Worm (Caenorhabditis elegans) whole organism, L1 larva: ENCODE measurements around the gene rps-8.

ENCODE experiments used
- C16A3.4 ChIP-seq: fragments of 150-350 bp; optimal IDR thresholded peaks from 2 replicates; lab custom pipeline; 2014; ENCODE audit warnings: missing biosample characterization, missing genetic modification characterization
- C34B4.2 ChIP-seq: sonication (generic microtip); optimal IDR thresholded peaks from 2 replicates; lab custom pipeline; 2017; ENCODE audit warnings: mild to moderate bottlenecking, missing genetic modification characterization, missing compliant biosample characterization
- ama-1 ChIP-seq: fragments of 150-350 bp; optimal IDR thresholded peaks from 2 replicates; lab custom pipeline; 2014
- blmp-1 ChIP-seq: fragments of 150-350 bp; optimal IDR thresholded peaks from 2 replicates; lab custom pipeline; 2014; ENCODE audit warnings: missing biosample characterization, missing genetic modification characterization
- ceh-63 ChIP-seq: fragments of 200-800 bp; sonication (Bioruptor generic); optimal IDR thresholded peaks from 2 replicates; lab custom pipeline; 2018; ENCODE audit warnings: mild to moderate bottlenecking, missing genetic modification characterization, missing compliant biosample characterization
- ceh-82 ChIP-seq, 3 experiments: fragments of 150-350 bp in 1 of 3; sonication (generic microtip) in 2 of 3; optimal IDR thresholded peaks; 2 replicates each; lab custom pipeline; 2014 to 2017; ENCODE audit warnings: missing biosample characterization in 3 of 3, missing genetic modification characterization in 3 of 3
- ces-1 ChIP-seq: fragments of 150-350 bp; optimal IDR thresholded peaks from 2 replicates; lab custom pipeline; 2014; ENCODE audit warnings: missing biosample characterization, missing genetic modification reagents, missing genetic modification characterization
- dpl-1 ChIP-seq, 3 experiments: fragments of 150-350 bp in 2 of 3; sonication (generic microtip) in 1 of 3; optimal IDR thresholded peaks; 2 replicates each; lab custom pipeline; 2014 to 2017; ENCODE audit warnings: missing biosample characterization in 3 of 3, missing genetic modification characterization in 3 of 3, missing genetic modification reagents in 3 of 3
- dsc-1 ChIP-seq: sonication (generic microtip); optimal IDR thresholded peaks from 2 replicates; lab custom pipeline; 2016; ENCODE audit warnings: mild to moderate bottlenecking, missing genetic modification characterization, missing compliant biosample characterization
- efl-1 ChIP-seq, 4 experiments: fragments of 150-350 bp; optimal IDR thresholded peaks in 3 of 4; peaks in 1 of 4; 1 replicate in 1 of 4; 2 replicates in 3 of 4; lab custom pipeline; 2014; ENCODE audit warnings: missing biosample characterization in 2 of 4, missing genetic modification characterization in 2 of 4, missing genetic modification reagents in 2 of 4
- efl-3 ChIP-seq: fragments of 200-800 bp; sonication (Bioruptor generic); optimal IDR thresholded peaks from 2 replicates; lab custom pipeline; 2018; ENCODE audit warnings: mild to moderate bottlenecking, missing genetic modification characterization, missing compliant biosample characterization
- egl-27 ChIP-seq, 2 experiments: fragments of 150-350 bp in 1 of 2; sonication (generic microtip); optimal IDR thresholded peaks; 3 replicates each; lab custom pipeline; 2017 to 2018; ENCODE audit warnings: missing biosample characterization in 2 of 2, missing genetic modification characterization in 2 of 2, missing genetic modification reagents in 2 of 2
- elt-2 ChIP-seq: sonication (generic microtip); optimal IDR thresholded peaks from 2 replicates; lab custom pipeline; 2016; ENCODE audit warnings: missing genetic modification characterization, mild to moderate bottlenecking, inconsistent platforms, missing compliant biosample characterization, missing genetic modification reagents
- elt-3 ChIP-seq, 6 experiments: fragments of 150-350 bp in 1 of 6; sonication (generic microtip); optimal IDR thresholded peaks; 2 replicates each; lab custom pipeline; 2017 to 2018; ENCODE audit warnings: missing biosample characterization in 6 of 6, missing genetic modification characterization in 6 of 6, inconsistent platforms in 1 of 6
- ets-5 ChIP-seq: fragments of 200-800 bp; sonication (Bioruptor generic); IDR thresholded peaks from 2 replicates; pipeline ENCODE4 v1.3.6; 2022; ENCODE audit warnings: missing genetic modification characterization, missing compliant biosample characterization
- fkh-10 ChIP-seq: sonication (generic microtip); optimal IDR thresholded peaks from 2 replicates; lab custom pipeline; 2017; ENCODE audit warnings: missing biosample characterization, missing genetic modification reagents, missing genetic modification characterization
- fkh-4 ChIP-seq: sonication (generic microtip); optimal IDR thresholded peaks from 2 replicates; lab custom pipeline; 2016; ENCODE audit warnings: missing compliant biosample characterization, missing genetic modification characterization, borderline replicate concordance
- fkh-8 ChIP-seq: sonication (generic microtip); optimal IDR thresholded peaks from 2 replicates; lab custom pipeline; 2016; ENCODE audit warnings: mild to moderate bottlenecking, missing genetic modification characterization, missing compliant biosample characterization
- isw-1 ChIP-seq: fragments of 200-800 bp; sonication (Bioruptor generic); IDR thresholded peaks from 2 replicates; pipeline ENCODE4 v1.3.6; 2022; ENCODE audit warnings: missing genetic modification characterization, missing compliant biosample characterization
- jun-1 ChIP-seq: fragments of 150-350 bp; optimal IDR thresholded peaks from 2 replicates; lab custom pipeline; 2014; ENCODE audit warnings: missing biosample characterization, missing genetic modification reagents, missing genetic modification characterization
- lin-13 ChIP-seq: fragments of 150-350 bp; optimal IDR thresholded peaks from 2 replicates; lab custom pipeline; 2014; ENCODE audit warnings: missing biosample characterization, missing genetic modification reagents, missing genetic modification characterization
- lin-14 ChIP-seq: fragments of 200-800 bp; sonication (Bioruptor generic); optimal IDR thresholded peaks from 2 replicates; lab custom pipeline; 2018; ENCODE audit warnings: mild to moderate bottlenecking, missing genetic modification characterization, moderate library complexity, missing compliant biosample characterization
- lin-35 ChIP-seq, 2 experiments: fragments of 150-350 bp; optimal IDR thresholded peaks; 2 replicates each; lab custom pipeline; 2014; ENCODE audit warnings: missing biosample characterization in 2 of 2, missing genetic modification characterization in 2 of 2, missing genetic modification reagents in 2 of 2
- mab-9 ChIP-seq: fragments of 200-800 bp; sonication (Bioruptor generic); IDR thresholded peaks from 2 replicates; pipeline ENCODE4 v1.3.6; 2022; ENCODE audit warnings: missing genetic modification reagents, missing genetic modification characterization, missing compliant biosample characterization
- mdl-1 ChIP-seq, 2 experiments: fragments of 150-350 bp; optimal IDR thresholded peaks; 2 replicates each; lab custom pipeline; 2014 to 2017; ENCODE audit warnings: missing biosample characterization in 2 of 2, missing genetic modification characterization in 2 of 2, inconsistent platforms in 1 of 2
- nhr-20 ChIP-seq: sonication (generic microtip); optimal IDR thresholded peaks from 2 replicates; lab custom pipeline; 2016; ENCODE audit warnings: mild to moderate bottlenecking, missing genetic modification characterization, missing compliant biosample characterization
- nhr-28 ChIP-seq: fragments of 150-350 bp; optimal IDR thresholded peaks from 2 replicates; lab custom pipeline; 2014; ENCODE audit warnings: missing biosample characterization, missing genetic modification characterization
- nhr-47 ChIP-seq: sonication (generic microtip); optimal IDR thresholded peaks from 2 replicates; lab custom pipeline; 2016; ENCODE audit warnings: mild to moderate bottlenecking, missing genetic modification characterization, moderate library complexity, missing compliant biosample characterization
- nhr-71 ChIP-seq: sonication (generic microtip); optimal IDR thresholded peaks from 2 replicates; lab custom pipeline; 2016; ENCODE audit warnings: mild to moderate bottlenecking, missing genetic modification characterization, moderate library complexity, missing compliant biosample characterization
- nhr-85 ChIP-seq: sonication (generic microtip); peaks from one replicate; lab custom pipeline; 2016; ENCODE audit warnings: missing genetic modification characterization, inconsistent platforms, missing compliant biosample characterization
- nhr-90 ChIP-seq: sonication (generic microtip); optimal IDR thresholded peaks from 2 replicates; lab custom pipeline; 2016; ENCODE audit warnings: mild to moderate bottlenecking, missing genetic modification characterization, missing compliant biosample characterization; ENCODE audit not compliant: poor library complexity
- pag-3 ChIP-seq: sonication (generic microtip); optimal IDR thresholded peaks from 2 replicates; lab custom pipeline; 2017; ENCODE audit warnings: missing genetic modification characterization, mild to moderate bottlenecking, missing compliant biosample characterization, antibody characterized with exemption, borderline replicate concordance; ENCODE audit not compliant: insufficient read depth
- pqm-1 ChIP-seq: sonication (generic microtip); optimal IDR thresholded peaks from 3 replicates; lab custom pipeline; 2017; ENCODE audit warnings: missing biosample characterization, missing genetic modification characterization
- snu-23 ChIP-seq: sonication (generic microtip); optimal IDR thresholded peaks from 2 replicates; lab custom pipeline; 2016; ENCODE audit warnings: missing genetic modification characterization, missing compliant biosample characterization
- sox-4 ChIP-seq: sonication (generic microtip); optimal IDR thresholded peaks from 2 replicates; lab custom pipeline; 2016; ENCODE audit warnings: missing genetic modification characterization, missing compliant biosample characterization
- sptf-1 ChIP-seq: fragments of 150-350 bp; optimal IDR thresholded peaks from 2 replicates; lab custom pipeline; 2014; ENCODE audit warnings: missing biosample characterization, missing genetic modification characterization
- sup-37 ChIP-seq: fragments of 200-800 bp; sonication (Bioruptor generic); optimal IDR thresholded peaks from 2 replicates; lab custom pipeline; 2018; ENCODE audit warnings: mild to moderate bottlenecking, missing genetic modification characterization, missing compliant biosample characterization
- swsn-7 ChIP-seq: sonication (generic microtip); optimal IDR thresholded peaks from 2 replicates; lab custom pipeline; 2016; ENCODE audit warnings: missing genetic modification characterization, missing compliant biosample characterization
- tbx-2 ChIP-seq: sonication (generic microtip); optimal IDR thresholded peaks from 2 replicates; lab custom pipeline; 2016; ENCODE audit warnings: missing genetic modification characterization, missing compliant biosample characterization
- xbp-1 ChIP-seq: sonication (generic microtip); optimal IDR thresholded peaks from 2 replicates; lab custom pipeline; 2016; ENCODE audit warnings: missing genetic modification characterization, missing compliant biosample characterization
- zag-1 ChIP-seq: fragments of 150-350 bp; optimal IDR thresholded peaks from 2 replicates; lab custom pipeline; 2014; ENCODE audit warnings: missing biosample characterization, missing genetic modification characterization
- ztf-4 ChIP-seq: fragments of 150-350 bp; optimal IDR thresholded peaks from 2 replicates; lab custom pipeline; 2014; ENCODE audit warnings: missing biosample characterization, missing genetic modification characterization

Gene rps-8

ce11 chrIV:7313962-7314361, 302 bp upstream of the rps-8 start (continued):
- TF ChIP-seq ceh-82 (tag; optimal IDR thresholded peaks at IDR 0.05; lab: Kevin White, UChicago) (peak in 2 of 3 experiments; percentile 7 to 56), isw-1 (GFP tag; lab: Robert Waterston, UW) (peak; percentile 9; the same call in 1 of the 2 replicates), nhr-85 (peak; percentile 80), nhr-47 (tag; lab: Kevin White, UChicago) (peak; percentile 63), jun-1 (tag; lab: Kevin White, UChicago) (peak; percentile 14), C34B4.2 (no peak), nhr-90 (tag; lab: Kevin White, UChicago) (peak; percentile 41), C16A3.4 (tag; lab: Kevin White, UChicago) (peak; percentile 60), swsn-7 (peak; percentile 64), pag-3 (no peak), efl-3 (no peak), elt-3 (tag; optimal IDR thresholded peaks at IDR 0.05; lab: Kevin White, UChicago) (peak in 1 of 6 experiments; percentile 68), xbp-1 (tag; lab: Kevin White, UChicago) (peak; percentile 32), dsc-1 (tag; lab: Kevin White, UChicago) (peak; percentile 37)

- TF ChIP-seq nhr-85: peak; percentile 69
- TF ChIP-seq efl-1 (optimal IDR thresholded peaks at IDR 0.05; lab: Kevin White, UChicago): no peak
- TF ChIP-seq efl-1 (GFP tag; optimal IDR thresholded peaks at IDR 0.05 in 1 of 2; lab: Kevin White, UChicago): peak in 1 of 2 experiments; percentile 65
- no peak for TF ChIP-seq ztf-4 (tag; lab: Kevin White, UChicago)
Observed at ce11 chrIV:7312620-7313194, 953 bp downstream of the rps-8 start.

ce11 chrIV:7310842-7311241, 2.8 kb downstream of the rps-8 start:
- TF ChIP-seq fkh-8: no peak
- TF ChIP-seq dsc-1 (tag; lab: Kevin White, UChicago): no peak
- TF ChIP-seq egl-27 (tag; optimal IDR thresholded peaks at IDR 0.05; lab: Kevin White, UChicago): no peak
- TF ChIP-seq nhr-85: peak; percentile 77
- peak; percentile 14 for TF ChIP-seq ama-1 (lab: Kevin White, UChicago)
- peak; percentile 0 for TF ChIP-seq lin-14 (GFP tag; lab: Kevin White, UChicago)
- TF ChIP-seq, all 84 proteins: peak for 3

- TF ChIP-seq C16A3.4 (tag; lab: Kevin White, UChicago) (no peak), efl-1 (optimal IDR thresholded peaks at IDR 0.05; lab: Kevin White, UChicago) (no peak), efl-1 (GFP tag; optimal IDR thresholded peaks at IDR 0.05 in 1 of 2; lab: Kevin White, UChicago) (peak in 1 of 2 experiments; percentile 53), egl-27 (tag; optimal IDR thresholded peaks at IDR 0.05; lab: Kevin White, UChicago) (no peak), blmp-1 (tag; lab: Kevin White, UChicago) (no peak)
Observed at ce11 chrIV:7310410-7310809, 3.2 kb downstream of the rps-8 start, which contains the start of gene grl-4. Gene grl-4, minus strand, starts transcription at chrIV:7310760.

- TF ChIP-seq ets-5 (GFP tag; lab: Robert Waterston, UW): no peak
- no peak for TF ChIP-seq elt-2 (tag; lab: Kevin White, UChicago)
- TF ChIP-seq nhr-28 (tag; lab: Kevin White, UChicago): no peak
- peak; percentile 16 for TF ChIP-seq snu-23 (GFP tag; lab: Kevin White, UChicago)
- TF ChIP-seq xbp-1 (tag; lab: Kevin White, UChicago): no peak
- no peak for TF ChIP-seq zag-1 (tag; lab: Kevin White, UChicago)
- TF ChIP-seq fkh-10 (GFP tag; lab: Kevin White, UChicago): no peak
- TF ChIP-seq pqm-1 (tag; lab: Kevin White, UChicago): no peak
- no peak for TF ChIP-seq fkh-8
- no peak for TF ChIP-seq mab-9 (GFP tag; lab: Robert Waterston, UW)
- TF ChIP-seq lin-35 (GFP tag; optimal IDR thresholded peaks at IDR 0.05; lab: Kevin White, UChicago): no peak
- peak; percentile 11 for TF ChIP-seq nhr-20
- TF ChIP-seq tbx-2 (tag; lab: Kevin White, UChicago): no peak
- TF ChIP-seq lin-13 (GFP tag; lab: Kevin White, UChicago): no peak
- TF ChIP-seq nhr-71 (tag; lab: Kevin White, UChicago): peak; percentile 15
- TF ChIP-seq swsn-7: no peak
- TF ChIP-seq ces-1 (GFP tag; lab: Kevin White, UChicago): no peak
- no peak for TF ChIP-seq pag-3
- peak; percentile 76 for TF ChIP-seq nhr-85
- TF ChIP-seq sox-4 (tag; lab: Kevin White, UChicago): no peak
- TF ChIP-seq sptf-1 (tag; lab: Kevin White, UChicago): no peak
- TF ChIP-seq lin-14 (GFP tag; lab: Kevin White, UChicago): peak; percentile 52
- no peak for TF ChIP-seq fkh-4 (tag; lab: Kevin White, UChicago)
- TF ChIP-seq mdl-1 (tag; optimal IDR thresholded peaks at IDR 0.05; lab: Kevin White, UChicago): no peak
- TF ChIP-seq ztf-4 (tag; lab: Kevin White, UChicago): no peak
- no peak for TF ChIP-seq ceh-63
- TF ChIP-seq sup-37 (GFP tag; lab: Kevin White, UChicago): no peak
- TF ChIP-seq dpl-1 (GFP tag; optimal IDR thresholded peaks at IDR 0.05; lab: Kevin White, UChicago): no peak
Observed at ce11 chrIV:7309678-7310077, 4.0 kb downstream of the rps-8 start.
